Fruit fly (Drosophila melanogaster) whole organism, wandering third instar larva: ENCODE data around the gene Reg-2.

Experiments used
- Abd-B ChIP-seq: fragments of >200 bp; optimal IDR thresholded peaks from 2 replicates; lab custom pipeline; 2017; ENCODE audit warnings: missing biosample characterization, missing genetic modification characterization
- CG32264 ChIP-seq: fragments of 200-800 bp; sonication (Bioruptor generic); optimal IDR thresholded peaks from 2 replicates; lab custom pipeline; 2016; ENCODE audit warnings: missing biosample characterization, missing genetic modification characterization
- Dfd ChIP-seq: fragments of >200 bp; optimal IDR thresholded peaks from 2 replicates; lab custom pipeline; 2017; ENCODE audit warnings: missing biosample characterization, missing genetic modification characterization
- Dif ChIP-seq: fragments of 200-275, 200-300 bp; sonication (Bioruptor generic); optimal IDR thresholded peaks from 2 replicates; lab custom pipeline; 2018; ENCODE audit warnings: missing biosample characterization, missing genetic modification characterization; ENCODE audit not compliant: partially characterized antibody
- HLH106 ChIP-seq: fragments of 200-800 bp; optimal IDR thresholded peaks from 3 replicates; lab custom pipeline; 2019; ENCODE audit warnings: missing biosample characterization, mild to moderate bottlenecking, missing genetic modification characterization, moderate library complexity
- Hnf4 ChIP-seq: fragments of 200-800 bp; sonication (Bioruptor generic); optimal IDR thresholded peaks from 2 replicates; lab custom pipeline; 2016; ENCODE audit warnings: missing biosample characterization, mild to moderate bottlenecking, missing genetic modification characterization
- Hr78 ChIP-seq: fragments of >200 bp; optimal IDR thresholded peaks from 2 replicates; lab custom pipeline; 2017; ENCODE audit warnings: missing biosample characterization, missing genetic modification characterization
- Hr83 ChIP-seq: fragments of 200-300 bp; sonication (Bioruptor generic); optimal IDR thresholded peaks from 2 replicates; lab custom pipeline; 2016; ENCODE audit warnings: missing biosample characterization, mild to moderate bottlenecking, missing genetic modification characterization, moderate library complexity; ENCODE audit not compliant: poor library complexity, severe bottlenecking
- Jra ChIP-seq: sonication (Bioruptor generic); optimal IDR thresholded peaks from 2 replicates; lab custom pipeline; 2016; ENCODE audit warnings: missing biosample characterization, missing genetic modification characterization
- Mio ChIP-seq: sonication (Bioruptor generic); optimal IDR thresholded peaks from 2 replicates; lab custom pipeline; 2016; ENCODE audit warnings: missing biosample characterization, missing genetic modification characterization
- Myc ChIP-seq: fragments of >200 bp; optimal IDR thresholded peaks from 2 replicates; lab custom pipeline; 2017
- N ChIP-seq: fragments of >200 bp; optimal IDR thresholded peaks from 2 replicates; lab custom pipeline; 2018; ENCODE audit warnings: missing biosample characterization, missing external identifiers, missing genetic modification characterization
- OdsH ChIP-seq: fragments of 200-800 bp; sonication (Bioruptor generic); optimal IDR thresholded peaks from 2 replicates; lab custom pipeline; 2016; ENCODE audit warnings: missing biosample characterization, mild to moderate bottlenecking, missing genetic modification characterization
- Rel ChIP-seq, 2 experiments: fragments of 200-800 bp; sonication (Bioruptor generic) in 1 of 2; optimal IDR thresholded peaks; 2 replicates in 1 of 2; 3 replicates in 1 of 2; lab custom pipeline; 2016 to 2019; ENCODE audit warnings: mild to moderate bottlenecking in 2 of 2, missing biosample characterization in 2 of 2, missing genetic modification characterization in 2 of 2, moderate library complexity in 1 of 2
- Sp1 ChIP-seq: fragments of 200-800 bp; sonication (Bioruptor generic); optimal IDR thresholded peaks from 3 replicates; lab custom pipeline; 2019; ENCODE audit warnings: missing biosample characterization, mild to moderate bottlenecking, missing genetic modification characterization, moderate library complexity
- Vsx2 ChIP-seq: fragments of 200-300, 225-300 bp; sonication (Bioruptor generic); optimal IDR thresholded peaks from 2 replicates; lab custom pipeline; 2018; ENCODE audit warnings: missing biosample characterization, missing genetic modification characterization; ENCODE audit not compliant: partially characterized antibody
- br ChIP-seq: fragments of 200-800 bp; sonication (Bioruptor generic); optimal IDR thresholded peaks from 2 replicates; lab custom pipeline; 2016; ENCODE audit warnings: missing biosample characterization, missing genetic modification characterization
- brk ChIP-seq: fragments of 200-800 bp; sonication (Bioruptor generic); optimal IDR thresholded peaks from 2 replicates; lab custom pipeline; 2016; ENCODE audit warnings: missing biosample characterization, mild to moderate bottlenecking, missing genetic modification characterization
- dl ChIP-seq, 2 experiments: fragments of 175-275, 200-275 bp in 1 of 2; fragments of 200-275 bp in 1 of 2; sonication (Bioruptor generic); optimal IDR thresholded peaks; lab custom pipeline; 2018; ENCODE audit warnings: mild to moderate bottlenecking in 2 of 2, missing biosample characterization in 2 of 2, missing genetic modification characterization in 2 of 2, moderate library complexity in 2 of 2; ENCODE audit not compliant: partially characterized antibody in 2 of 2, insufficient read depth in 1 of 2
- dmrt93B ChIP-seq: fragments of 200-800 bp; sonication (Bioruptor generic); optimal IDR thresholded peaks from 2 replicates; lab custom pipeline; 2018; ENCODE audit warnings: missing biosample characterization, mild to moderate bottlenecking, missing genetic modification characterization
- dsf ChIP-seq: sonication (Bioruptor generic); optimal IDR thresholded peaks from 2 replicates; lab custom pipeline; 2016; ENCODE audit warnings: missing biosample characterization, missing genetic modification characterization, borderline replicate concordance
- ey ChIP-seq: fragments of 200-800 bp; sonication (Bioruptor generic); optimal IDR thresholded peaks from 2 replicates; lab custom pipeline; 2016; ENCODE audit warnings: missing biosample characterization, missing genetic modification characterization
- foxo ChIP-seq, 2 experiments: fragments of 200-800 bp; sonication (Bioruptor generic); optimal IDR thresholded peaks; 2 replicates in 1 of 2; 3 replicates in 1 of 2; lab custom pipeline; 2016 to 2017; ENCODE audit warnings: missing biosample characterization in 2 of 2, missing genetic modification characterization in 2 of 2
- fru ChIP-seq: fragments of 200-800 bp; sonication (Bioruptor generic); optimal IDR thresholded peaks from 3 replicates; lab custom pipeline; 2016; ENCODE audit warnings: missing biosample characterization, mild to moderate bottlenecking, missing genetic modification characterization
- h ChIP-seq: fragments of 200-800 bp; sonication (Bioruptor generic); optimal IDR thresholded peaks from 3 replicates; lab custom pipeline; 2016; ENCODE audit warnings: missing biosample characterization, mild to moderate bottlenecking, missing genetic modification characterization
- pan ChIP-seq: fragments of >200 bp; optimal IDR thresholded peaks from 2 replicates; lab custom pipeline; 2017
- rgr ChIP-seq: fragments of 200-800 bp; sonication (Bioruptor generic); optimal IDR thresholded peaks from 3 replicates; lab custom pipeline; 2016; ENCODE audit warnings: missing biosample characterization, mild to moderate bottlenecking, missing genetic modification characterization
- sage ChIP-seq: fragments of 200-800 bp; sonication (Bioruptor generic); optimal IDR thresholded peaks from 2 replicates; lab custom pipeline; 2016; ENCODE audit warnings: missing biosample characterization, mild to moderate bottlenecking, missing genetic modification characterization
- sv ChIP-seq: fragments of 200-800 bp; sonication (Bioruptor generic); optimal IDR thresholded peaks from 3 replicates; lab custom pipeline; 2016; ENCODE audit warnings: missing biosample characterization, missing genetic modification characterization
- tai ChIP-seq: sonication (Bioruptor generic); optimal IDR thresholded peaks from 2 replicates; lab custom pipeline; 2016; ENCODE audit warnings: missing biosample characterization, missing genetic modification characterization
- usp ChIP-seq: fragments of >200 bp; optimal IDR thresholded peaks from 2 replicates; lab custom pipeline; 2017; ENCODE audit warnings: missing biosample characterization, missing genetic modification characterization

Gene Reg-2

DNA sequence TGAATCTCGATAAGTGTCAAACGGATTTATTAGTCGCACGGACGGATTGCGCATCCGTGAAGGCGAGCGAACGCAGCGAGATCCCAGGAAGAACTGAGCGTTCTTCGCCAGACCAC is 17.3 kb downstream of the Reg-2 start, which contains the start of gene Kah:
Gene Kah (minus strand): TSS at position 101 of the 116 bp plus-strand sequence.
- TF ChIP-seq tai (no peak), N (GFP tag; lab: Kevin White, UChicago) (no peak), dl (GFP tag; optimal IDR thresholded peaks at IDR 0.05; lab: Kevin White, UChicago; ENCODE audit: insufficient read depth in 1 of 2, partially characterized antibody in 2 of 2) (no peak), Dif (GFP tag; lab: Kevin White, UChicago) (no peak), fru (GFP tag; lab: Kevin White, UChicago) (no peak), CG32264 (GFP tag; lab: Kevin White, UChicago) (no peak), brk (GFP tag; lab: Kevin White, UChicago) (no peak), pan (no peak), ey (GFP tag; lab: Kevin White, UChicago) (no peak)
- TF ChIP-seq, all 38 proteins: peak for 0

DNA sequence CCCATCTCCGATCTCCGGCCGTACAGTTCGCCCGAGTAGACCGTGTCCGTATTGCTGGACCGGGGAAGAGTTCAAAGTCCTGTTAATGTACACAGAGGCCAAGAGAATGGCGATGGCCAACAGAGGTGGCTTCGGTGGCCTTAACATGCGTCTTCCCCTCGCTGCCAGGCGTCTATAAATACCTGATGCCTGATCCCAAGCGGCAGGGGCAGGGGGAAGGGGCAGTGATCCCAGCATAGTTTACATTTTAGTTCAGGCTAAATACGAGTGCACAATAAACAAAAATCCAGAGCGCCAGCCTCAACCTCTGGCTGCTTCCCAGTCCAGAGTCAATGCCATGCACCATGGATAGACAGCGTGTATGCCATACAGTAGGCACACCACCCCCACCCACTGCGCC is 18.5 kb downstream of the Reg-2 start:
- TF ChIP-seq h (no peak), foxo (GFP tag; optimal IDR thresholded peaks at IDR 0.05; lab: Kevin White, UChicago) (no peak), sv (GFP tag; lab: Kevin White, UChicago) (no peak), Sp1 (GFP tag; lab: Kevin White, UChicago) (no peak), Vsx2 (GFP tag; lab: Kevin White, UChicago) (no peak), usp (GFP tag; lab: Kevin White, UChicago) (no peak), Hr83 (GFP tag; lab: Kevin White, UChicago) (no peak), Jra (GFP tag; lab: Kevin White, UChicago) (no peak), Abd-B (GFP tag; lab: Kevin White, UChicago) (no peak), pan (no peak), Rel (GFP tag; optimal IDR thresholded peaks at IDR 0.05; lab: Kevin White, UChicago) (no peak), Rel (tag; optimal IDR thresholded peaks at IDR 0.05; lab: Kevin White, UChicago) (no peak), Myc (lab: Kevin White, UChicago) (no peak), HLH106 (tag; lab: Kevin White, UChicago) (no peak), tai (no peak), Mio (GFP tag; lab: Kevin White, UChicago) (no peak), sage (GFP tag; lab: Kevin White, UChicago) (no peak), Hr78 (GFP tag; lab: Kevin White, UChicago) (no peak), dmrt93B (GFP tag; lab: Kevin White, UChicago) (no peak), Hnf4 (GFP tag; lab: Kevin White, UChicago) (no peak), br (GFP tag; lab: Kevin White, UChicago) (no peak)

DNA sequence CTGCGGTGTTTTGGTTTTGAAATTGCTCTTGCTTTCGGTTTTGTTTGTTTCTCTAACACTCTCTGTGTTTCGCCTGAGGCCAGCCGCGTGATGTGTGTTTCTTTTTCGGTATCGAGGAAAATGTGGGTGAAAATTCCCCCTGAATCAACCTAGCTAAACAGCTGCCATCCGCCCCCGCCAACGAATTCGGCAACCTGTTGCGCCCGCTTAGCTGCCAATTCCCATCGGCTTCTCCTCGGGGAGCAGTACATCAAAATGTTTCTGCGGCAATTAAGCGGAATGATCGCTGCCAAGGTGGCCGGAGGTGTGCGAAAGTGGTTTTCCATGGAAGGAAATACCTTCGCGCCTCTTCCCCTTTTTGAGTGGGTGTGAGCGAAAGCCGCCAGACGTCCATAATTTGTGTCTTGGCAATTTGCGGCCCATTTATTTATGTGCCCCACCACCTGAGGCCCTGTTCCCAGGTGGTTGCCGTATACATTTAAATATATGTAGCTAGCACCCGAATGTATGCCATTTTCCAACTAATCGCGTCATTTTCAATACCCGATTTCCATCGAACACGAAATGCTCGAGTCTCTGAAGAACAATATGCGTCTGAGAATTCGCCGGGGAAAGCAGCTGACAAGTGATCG is 19.7 kb downstream of the Reg-2 start:
- TF ChIP-seq Rel (GFP tag; optimal IDR thresholded peaks at IDR 0.05; lab: Kevin White, UChicago) (no peak), Rel (tag; optimal IDR thresholded peaks at IDR 0.05; lab: Kevin White, UChicago) (no peak)

DNA sequence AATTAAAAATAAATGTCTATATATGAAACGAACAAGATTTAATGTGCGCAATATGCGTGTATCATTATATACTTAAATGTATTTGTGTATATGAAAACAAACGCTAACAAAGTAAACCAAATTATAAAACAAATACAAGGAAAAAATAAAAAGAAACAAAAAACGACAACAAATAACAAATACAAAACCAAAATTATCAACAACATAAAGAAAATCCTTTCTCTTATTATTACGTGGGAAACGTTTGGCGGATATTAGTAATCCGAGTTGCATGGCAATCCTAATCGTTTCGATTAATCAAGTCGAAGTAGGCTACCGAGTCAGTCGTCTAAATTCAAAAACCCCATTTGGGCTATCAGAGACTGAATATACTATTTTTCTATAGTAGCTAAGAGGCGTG is 25.3 kb downstream of the Reg-2 start, which contains the start of gene Ppm1:
Gene Ppm1 (plus strand): TSS at position 301 of the 400 bp plus-strand sequence.
- TF ChIP-seq dl (GFP tag; optimal IDR thresholded peaks at IDR 0.05; lab: Kevin White, UChicago; ENCODE audit: insufficient read depth in 1 of 2, partially characterized antibody in 2 of 2) = no peak
- TF ChIP-seq Mio (GFP tag; lab: Kevin White, UChicago) = no peak
- no peak for TF ChIP-seq Dfd (GFP tag; lab: Kevin White, UChicago)
- no peak for TF ChIP-seq Jra (GFP tag; lab: Kevin White, UChicago)
- no peak for TF ChIP-seq Rel (GFP tag; optimal IDR thresholded peaks at IDR 0.05; lab: Kevin White, UChicago)
- TF ChIP-seq Rel (tag; optimal IDR thresholded peaks at IDR 0.05; lab: Kevin White, UChicago) = no peak
- TF ChIP-seq Sp1 (GFP tag; lab: Kevin White, UChicago) = no peak
- TF ChIP-seq Dif (GFP tag; lab: Kevin White, UChicago) = no peak
- no peak for TF ChIP-seq CG32264 (GFP tag; lab: Kevin White, UChicago)
- TF ChIP-seq Hr78 (GFP tag; lab: Kevin White, UChicago) = no peak
- TF ChIP-seq dsf (GFP tag; lab: Kevin White, UChicago) = no peak
- no peak for TF ChIP-seq OdsH (GFP tag; lab: Kevin White, UChicago)
- no peak for TF ChIP-seq rgr (GFP tag; lab: Kevin White, UChicago)

DNA sequence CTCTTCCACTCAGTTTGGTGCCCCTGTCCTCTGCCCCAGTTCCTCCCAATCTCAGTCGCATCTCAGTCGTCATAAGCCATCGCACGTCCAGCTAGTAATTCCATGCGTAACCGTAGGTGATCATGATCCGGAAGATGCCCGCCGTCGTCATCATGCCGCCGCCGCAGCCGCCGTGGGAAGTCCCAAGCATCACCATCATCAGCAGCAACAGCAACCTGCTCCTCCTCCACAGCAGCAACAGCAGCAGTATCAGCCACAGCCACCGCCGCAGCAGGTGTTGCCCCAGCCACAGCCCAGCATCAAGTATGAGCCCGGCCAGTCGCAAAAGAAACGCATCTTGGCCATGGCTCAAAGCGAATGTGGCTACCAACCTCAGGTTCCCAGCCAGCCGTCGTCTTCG is 33.4 kb downstream of the Reg-2 start:
- TF ChIP-seq tai = no peak
- peak; percentile 56 for TF ChIP-seq Dfd (GFP tag; lab: Kevin White, UChicago)
